In genomic region chrX:8560087-8560999, dm6 we compare ENCODE assay signal across 1 fruit fly cellular context.
TF ChIP-seq lines count a peak whose summit lies in the region.

Gene CG12112, minus strand, starts transcription at chrX:8560192.
Gene Trf4-1, plus strand, starts transcription at chrX:8560322.

TF ChIP-seq in whole organism, embryonic, 481 proteins besides CTCF, POLR2A, EP300 and RAD21 (continued from another document and continues in another):
- TF ChIP-seq CG14667 (GFP tag; IDR thresholded peaks at IDR 0.05; lab: Robert Waterston, UW) (no peak), sqz (GFP tag; optimal IDR thresholded peaks at IDR 0.05; lab: Kevin White, UChicago) (no peak), jigr1 (GFP tag; IDR thresholded peaks at IDR 0.05; lab: Robert Waterston, UW) (peak; percentile 64; the same call in 1 of the 3 replicates), sd (tag; optimal IDR thresholded peaks at IDR 0.05; lab: Kevin White, UChicago) (no peak), unc-4 (GFP tag; IDR thresholded peaks at IDR 0.05; lab: Robert Waterston, UW; ENCODE audit: partially characterized antibody) (peak; percentile 77), HLH54F (GFP tag; optimal IDR thresholded peaks at IDR 0.05; lab: Kevin White, UChicago) (no peak), CG10654 (GFP tag; optimal IDR thresholded peaks at IDR 0.05; lab: Kevin White, UChicago) (no peak), pum (GFP tag; optimal IDR thresholded peaks at IDR 0.05; lab: Kevin White, UChicago) (no peak), Ets97D (GFP tag; optimal IDR thresholded peaks at IDR 0.05; lab: Kevin White, UChicago) (peak; percentile 57), CG8924 (tag; optimal IDR thresholded peaks at IDR 0.05; lab: Kevin White, UChicago) (peak; percentile 52), Gug (GFP tag; IDR thresholded peaks at IDR 0.05; lab: Robert Waterston, UW) (no peak), prd (optimal IDR thresholded peaks at IDR 0.05; lab: Kevin White, UChicago) (no peak), prd (GFP tag; IDR thresholded peaks at IDR 0.05; lab: Robert Waterston, UW) (no peak), CG2199 (GFP tag; IDR thresholded peaks at IDR 0.05; lab: Robert Waterston, UW) (no peak), ranshi (GFP tag; IDR thresholded peaks at IDR 0.05; lab: Robert Waterston, UW) (no peak), Nf-YB (GFP tag; optimal IDR thresholded peaks at IDR 0.05; lab: Kevin White, UChicago) (no peak), CG15696 (tag; optimal IDR thresholded peaks at IDR 0.05; lab: Kevin White, UChicago) (peak; percentile 7), disco-r (GFP tag; optimal IDR thresholded peaks at IDR 0.05; lab: Kevin White, UChicago) (no peak), cad (GFP tag; optimal IDR thresholded peaks at IDR 0.05; lab: Kevin White, UChicago) (no peak), cg (GFP tag; optimal IDR thresholded peaks at IDR 0.05; lab: Kevin White, UChicago) (peak; percentile 75), CG8359 (GFP tag; optimal IDR thresholded peaks at IDR 0.05; lab: Kevin White, UChicago; ENCODE audit: borderline replicate concordance) (no peak), slbo (GFP tag; IDR thresholded peaks at IDR 0.05; lab: Robert Waterston, UW) (0 out of 2 replicates have a peak, but pooled peaks have one; percentile 38), CG9817 (tag; optimal IDR thresholded peaks at IDR 0.05; lab: Kevin White, UChicago) (peak; percentile 5), CG9609 (GFP tag; optimal IDR thresholded peaks at IDR 0.05; lab: Kevin White, UChicago) (no peak), CG1602 (GFP tag; optimal IDR thresholded peaks at IDR 0.05; lab: Kevin White, UChicago) (peak; percentile 7), crp (GFP tag; optimal IDR thresholded peaks at IDR 0.05; lab: Kevin White, UChicago) (peak in 1 of 2 experiments; percentile 21), gfzf (GFP tag; optimal IDR thresholded peaks at IDR 0.05; lab: Kevin White, UChicago) (peak; percentile 63), CG12391 (tag; optimal IDR thresholded peaks at IDR 0.05; lab: Kevin White, UChicago) (peak; percentile 10), CG6854 (GFP tag; optimal IDR thresholded peaks at IDR 0.05; lab: Kevin White, UChicago) (no peak), ash1 (GFP tag; optimal IDR thresholded peaks at IDR 0.05; lab: Kevin White, UChicago) (no peak), CG4360 (GFP tag; IDR thresholded peaks at IDR 0.05; lab: Robert Waterston, UW) (no peak), Pdp1 (GFP tag; optimal IDR thresholded peaks at IDR 0.05; lab: Kevin White, UChicago) (no peak), CG3407 (GFP tag; optimal IDR thresholded peaks at IDR 0.05; lab: Kevin White, UChicago) (no peak), MESR4 (GFP tag; optimal IDR thresholded peaks at IDR 0.05; lab: Kevin White, UChicago) (peak; percentile 90), tgo (GFP tag; IDR thresholded peaks at IDR 0.05; lab: Robert Waterston, UW) (no peak), vfl (GFP tag; optimal IDR thresholded peaks at IDR 0.05; lab: Kevin White, UChicago) (no peak), exex (tag; optimal IDR thresholded peaks at IDR 0.05; lab: Kevin White, UChicago) (peak; percentile 15), CG18599 (GFP tag; optimal IDR thresholded peaks at IDR 0.05; lab: Kevin White, UChicago) (no peak), trh (GFP tag; optimal IDR thresholded peaks at IDR 0.05; lab: Kevin White, UChicago) (no peak), CG7963 (GFP tag; IDR thresholded peaks at IDR 0.05; lab: Robert Waterston, UW; ENCODE audit: partially characterized antibody) (no peak), ara (GFP tag; IDR thresholded peaks at IDR 0.05; lab: Robert Waterston, UW) (no peak), Trl (optimal IDR thresholded peaks at IDR 0.05; lab: Kevin White, UChicago) (no peak), Trl (GFP tag; optimal IDR thresholded peaks at IDR 0.05; lab: Kevin White, UChicago) (peak; percentile 12), twi (tag; optimal IDR thresholded peaks at IDR 0.05; lab: Kevin White, UChicago) (no peak), abd-A (tag; optimal IDR thresholded peaks at IDR 0.05; lab: Kevin White, UChicago) (peak; percentile 66), CG18476 (GFP tag; optimal IDR thresholded peaks at IDR 0.05; lab: Kevin White, UChicago) (no peak), Dp (GFP tag; optimal IDR thresholded peaks at IDR 0.05; lab: Kevin White, UChicago) (peak; percentile 50), E2f2 (GFP tag; IDR thresholded peaks at IDR 0.05; lab: Robert Waterston, UW) (peak; percentile 16; the same call in 1 of the 2 replicates), CG14860 (GFP tag; IDR thresholded peaks at IDR 0.05; lab: Robert Waterston, UW; ENCODE audit: partially characterized antibody) (peak; percentile 57; the same call in 2 of the 3 replicates), Max (GFP tag; optimal IDR thresholded peaks at IDR 0.05; lab: Kevin White, UChicago) (peak; percentile 31), Mrtf (GFP tag; IDR thresholded peaks at IDR 0.05; lab: Robert Waterston, UW) (no peak), CG12071 (GFP tag; optimal IDR thresholded peaks at IDR 0.05; lab: Kevin White, UChicago) (no peak), Hr78 (GFP tag; optimal IDR thresholded peaks at IDR 0.05; lab: Kevin White, UChicago) (no peak), Doc3 (GFP tag; IDR thresholded peaks at IDR 0.05; lab: Robert Waterston, UW; ENCODE audit: partially characterized antibody) (peak; percentile 54; the same call in 2 of the 3 replicates), CG30431 (GFP tag; optimal IDR thresholded peaks at IDR 0.05; lab: Kevin White, UChicago) (no peak), inv (GFP tag; IDR thresholded peaks at IDR 0.05; lab: Robert Waterston, UW; ENCODE audit: partially characterized antibody) (peak; percentile 76), chinmo (GFP tag; IDR thresholded peaks at IDR 0.05; lab: Robert Waterston, UW; ENCODE audit: partially characterized antibody) (peak; percentile 65; the same call in 2 of the 4 replicates), CG3847 (GFP tag; IDR thresholded peaks at IDR 0.05; lab: Robert Waterston, UW) (no peak), CG17912 (GFP tag; optimal IDR thresholded peaks at IDR 0.05; lab: Kevin White, UChicago) (no peak), CG2875 (GFP tag; optimal IDR thresholded peaks at IDR 0.05; lab: Kevin White, UChicago) (no peak), CG9932 (GFP tag; IDR thresholded peaks at IDR 0.05; lab: Robert Waterston, UW) (peak; percentile 42; the same call in 1 of the 2 replicates), hth (optimal IDR thresholded peaks at IDR 0.05; lab: Kevin White, UChicago) (no peak), CG10543 (GFP tag; optimal IDR thresholded peaks at IDR 0.05; lab: Kevin White, UChicago) (peak; percentile 35), Nf-YC (tag; optimal IDR thresholded peaks at IDR 0.05; lab: Kevin White, UChicago) (peak; percentile 31), CG43689 (GFP tag; IDR thresholded peaks at IDR 0.05; lab: Robert Waterston, UW) (no peak), ewg (GFP tag; optimal IDR thresholded peaks at IDR 0.05; lab: Kevin White, UChicago) (no peak), CG12659 (GFP tag; optimal IDR thresholded peaks at IDR 0.05; lab: Kevin White, UChicago) (peak; percentile 56), kay (GFP tag; optimal IDR thresholded peaks at IDR 0.05; lab: Kevin White, UChicago) (peak; percentile 61), CG6813 (GFP tag; optimal IDR thresholded peaks at IDR 0.05; lab: Kevin White, UChicago) (no peak), CG9727 (GFP tag; optimal IDR thresholded peaks at IDR 0.05; lab: Kevin White, UChicago) (no peak), NK7.1 (GFP tag; optimal IDR thresholded peaks at IDR 0.05; lab: Kevin White, UChicago) (no peak), chif (GFP tag; optimal IDR thresholded peaks at IDR 0.05; lab: Kevin White, UChicago) (no peak), wek (GFP tag; optimal IDR thresholded peaks at IDR 0.05; lab: Kevin White, UChicago) (no peak), CG4617 (GFP tag; optimal IDR thresholded peaks at IDR 0.05; lab: Kevin White, UChicago; ENCODE audit: borderline replicate concordance) (peak; percentile 50), ham (GFP tag; IDR thresholded peaks at IDR 0.05; lab: Robert Waterston, UW) (no peak), dimm (GFP tag; IDR thresholded peaks at IDR 0.05; lab: Robert Waterston, UW) (no peak), danr (GFP tag; IDR thresholded peaks at IDR 0.05; lab: Robert Waterston, UW) (no peak), CG6791 (GFP tag; IDR thresholded peaks at IDR 0.05; lab: Robert Waterston, UW; ENCODE audit: partially characterized antibody) (peak; percentile 80), Hsf (GFP tag; optimal IDR thresholded peaks at IDR 0.05; lab: Kevin White, UChicago) (peak; percentile 19), CG34422 (GFP tag; IDR thresholded peaks at IDR 0.05; lab: Robert Waterston, UW) (0 out of 3 replicates have a peak, but pooled peaks have one; percentile 9), Drgx (GFP tag; IDR thresholded peaks at IDR 0.05; lab: Robert Waterston, UW) (0 out of 2 replicates have a peak, but pooled peaks have one; percentile 7), gsb-n (tag; optimal IDR thresholded peaks at IDR 0.05; lab: Kevin White, UChicago) (no peak), schlank (tag; optimal IDR thresholded peaks at IDR 0.05; lab: Kevin White, UChicago) (no peak), corto (GFP tag; optimal IDR thresholded peaks at IDR 0.05; lab: Kevin White, UChicago) (no peak), maf-S (GFP tag; optimal IDR thresholded peaks at IDR 0.05; lab: Kevin White, UChicago) (no peak), tin (GFP tag; optimal IDR thresholded peaks at IDR 0.05; lab: Kevin White, UChicago) (no peak), nerfin-1 (tag; optimal IDR thresholded peaks at IDR 0.05; lab: Kevin White, UChicago) (peak; percentile 12), Lpt (GFP tag; optimal IDR thresholded peaks at IDR 0.05; lab: Kevin White, UChicago) (no peak), so (GFP tag; IDR thresholded peaks at IDR 0.05; lab: Robert Waterston, UW) (no peak), TFAM (GFP tag; optimal IDR thresholded peaks at IDR 0.05; lab: Kevin White, UChicago) (no peak), Taf1 (GFP tag; IDR thresholded peaks at IDR 0.05; lab: Robert Waterston, UW) (no peak), CG42726 (GFP tag; IDR thresholded peaks at IDR 0.05; lab: Robert Waterston, UW; ENCODE audit: partially characterized antibody) (no peak), CG12744 (GFP tag; optimal IDR thresholded peaks at IDR 0.05; lab: Kevin White, UChicago) (no peak), Hmr (GFP tag; optimal IDR thresholded peaks at IDR 0.05; lab: Kevin White, UChicago) (peak; percentile 49), CG10565 (GFP tag; optimal IDR thresholded peaks at IDR 0.05; lab: Kevin White, UChicago) (no peak), z (GFP tag; IDR thresholded peaks at IDR 0.05; lab: Robert Waterston, UW) (no peak), Chrac-16 (GFP tag; optimal IDR thresholded peaks at IDR 0.05; lab: Kevin White, UChicago) (peak; percentile 30), Blimp-1 (GFP tag; optimal IDR thresholded peaks at IDR 0.05; lab: Kevin White, UChicago) (no peak), CG2712 (tag; optimal IDR thresholded peaks at IDR 0.05; lab: Kevin White, UChicago) (peak; percentile 36), usp (GFP tag; optimal IDR thresholded peaks at IDR 0.05; lab: Kevin White, UChicago) (no peak), zfh1 (GFP tag; IDR thresholded peaks at IDR 0.05; lab: Robert Waterston, UW) (0 out of 3 replicates have a peak, but pooled peaks have one; percentile 34), gcm (GFP tag; optimal IDR thresholded peaks at IDR 0.05; lab: Kevin White, UChicago) (peak; percentile 29), CG17328 (GFP tag; IDR thresholded peaks at IDR 0.05; lab: Robert Waterston, UW) (no peak), CG17802 (tag; optimal IDR thresholded peaks at IDR 0.05; lab: Kevin White, UChicago) (no peak), cwo (GFP tag; optimal IDR thresholded peaks at IDR 0.05; lab: Kevin White, UChicago) (peak; percentile 2), da (GFP tag; optimal IDR thresholded peaks at IDR 0.05; lab: Kevin White, UChicago) (no peak), CG14014 (GFP tag; IDR thresholded peaks at IDR 0.05; lab: Robert Waterston, UW) (no peak), CG12299 (tag; optimal IDR thresholded peaks at IDR 0.05; lab: Kevin White, UChicago) (no peak), Myb (GFP tag; optimal IDR thresholded peaks at IDR 0.05; lab: Kevin White, UChicago) (peak; percentile 88), h (optimal IDR thresholded peaks at IDR 0.05; lab: Kevin White, UChicago) (no peak), Antp (GFP tag; optimal IDR thresholded peaks at IDR 0.05; lab: Kevin White, UChicago) (no peak), lilli (GFP tag; optimal IDR thresholded peaks at IDR 0.05; lab: Kevin White, UChicago) (peak; percentile 31), CG8765 (GFP tag; IDR thresholded peaks at IDR 0.05; lab: Robert Waterston, UW) (no peak), YL-1 (GFP tag; optimal IDR thresholded peaks at IDR 0.05; lab: Kevin White, UChicago) (peak; percentile 56), D (optimal IDR thresholded peaks at IDR 0.05; lab: Kevin White, UChicago) (peak; percentile 14), D (GFP tag; optimal IDR thresholded peaks at IDR 0.05; lab: Kevin White, UChicago) (no peak), stc (GFP tag; IDR thresholded peaks at IDR 0.05; lab: Robert Waterston, UW) (no peak), Bteb2 (GFP tag; optimal IDR thresholded peaks at IDR 0.05; lab: Kevin White, UChicago) (no peak), CG5180 (GFP tag; optimal IDR thresholded peaks at IDR 0.05; lab: Kevin White, UChicago) (no peak), CG32767 (GFP tag; IDR thresholded peaks at IDR 0.05; lab: Robert Waterston, UW) (no peak), CG32772 (GFP tag; IDR thresholded peaks at IDR 0.05; lab: Robert Waterston, UW) (no peak), Fer1 (GFP tag; optimal IDR thresholded peaks at IDR 0.05; lab: Kevin White, UChicago) (no peak), B-H2 (GFP tag; optimal IDR thresholded peaks at IDR 0.05; lab: Kevin White, UChicago) (no peak), CG18764 (GFP tag; optimal IDR thresholded peaks at IDR 0.05; lab: Kevin White, UChicago) (no peak), CG3726 (GFP tag; IDR thresholded peaks at IDR 0.05; lab: Robert Waterston, UW) (no peak), CG33557 (GFP tag; optimal IDR thresholded peaks at IDR 0.05; lab: Kevin White, UChicago) (no peak), CG8089 (GFP tag; optimal IDR thresholded peaks at IDR 0.05; lab: Kevin White, UChicago) (no peak), Ravus (GFP tag; IDR thresholded peaks at IDR 0.05; lab: Robert Waterston, UW) (no peak), gsb (GFP tag; IDR thresholded peaks at IDR 0.05; lab: Robert Waterston, UW) (no peak), GATAe (GFP tag; conservative IDR thresholded peaks at IDR 0.05; lab: Robert Waterston, UW) (no peak), tll (GFP tag; optimal IDR thresholded peaks at IDR 0.05; lab: Kevin White, UChicago) (no peak), CG15011 (GFP tag; optimal IDR thresholded peaks at IDR 0.05; lab: Kevin White, UChicago) (no peak), Vsx1 (GFP tag; optimal IDR thresholded peaks at IDR 0.05; lab: Kevin White, UChicago) (no peak), CG31224 (GFP tag; IDR thresholded peaks at IDR 0.05; lab: Robert Waterston, UW) (no peak), Dref (GFP tag; IDR thresholded peaks at IDR 0.05; lab: Robert Waterston, UW) (peak; percentile 94)
